Worm (Caenorhabditis elegans) whole organism, mixed stage, embryonic: ENCODE results near the gene vit-6.

Experiments used
- M03D4.4 ChIP-seq: sonication (generic microtip); optimal IDR thresholded peaks from 2 replicates; lab custom pipeline; 2017; ENCODE audit warnings: mild to moderate bottlenecking, missing genetic modification characterization, missing compliant biosample characterization
- blmp-1 ChIP-seq: fragments of 150-350 bp; optimal IDR thresholded peaks from 2 replicates; lab custom pipeline; 2014; ENCODE audit warnings: missing biosample characterization, missing genetic modification characterization
- ceh-39 ChIP-seq: fragments of 150-350 bp; optimal IDR thresholded peaks from 2 replicates; lab custom pipeline; 2014; ENCODE audit warnings: missing biosample characterization, missing genetic modification characterization
- ceh-43 ChIP-seq: fragments of 200-800 bp; sonication (Bioruptor generic); optimal IDR thresholded peaks from 2 replicates; lab custom pipeline; 2018; ENCODE audit warnings: mild to moderate bottlenecking, missing genetic modification characterization, moderate library complexity, missing compliant biosample characterization
- ceh-83 ChIP-seq: fragments of 200-800 bp; sonication (Bioruptor generic); optimal IDR thresholded peaks from 2 replicates; lab custom pipeline; 2018; ENCODE audit warnings: mild to moderate bottlenecking, missing genetic modification characterization, missing compliant biosample characterization
- ces-1 ChIP-seq: fragments of 150-350 bp; optimal IDR thresholded peaks from 2 replicates; lab custom pipeline; 2014; ENCODE audit warnings: missing biosample characterization, missing genetic modification reagents, missing genetic modification characterization
- drap-1 ChIP-seq: fragments of 200-800 bp; sonication (Bioruptor generic); optimal IDR thresholded peaks from 3 replicates; lab custom pipeline; 2018; ENCODE audit warnings: mild to moderate bottlenecking, missing genetic modification characterization, missing compliant biosample characterization
- elt-1 ChIP-seq: sonication (generic microtip); optimal IDR thresholded peaks from 2 replicates; lab custom pipeline; 2017; ENCODE audit warnings: missing genetic modification characterization, mild to moderate bottlenecking, missing compliant biosample characterization, antibody characterized with exemption, moderate library complexity, borderline replicate concordance; ENCODE audit not compliant: insufficient read depth
- elt-3 ChIP-seq: fragments of 150-350 bp; optimal IDR thresholded peaks from 2 replicates; lab custom pipeline; 2014; ENCODE audit warnings: missing biosample characterization, missing genetic modification characterization
- flh-1 ChIP-seq: fragments of 200-800 bp; sonication (Bioruptor generic); optimal IDR thresholded peaks from 2 replicates; lab custom pipeline; 2018; ENCODE audit warnings: mild to moderate bottlenecking, missing genetic modification characterization, moderate library complexity, missing compliant biosample characterization
- hlh-1 ChIP-seq: fragments of 150-350 bp; optimal IDR thresholded peaks from 2 replicates; lab custom pipeline; 2014; ENCODE audit warnings: missing biosample characterization, missing genetic modification reagents, missing genetic modification characterization
- lin-13 ChIP-seq: fragments of 150-350 bp; optimal IDR thresholded peaks from 2 replicates; lab custom pipeline; 2014; ENCODE audit warnings: missing biosample characterization, missing genetic modification characterization
- lin-32 ChIP-seq: fragments of 200-800 bp; sonication (Bioruptor generic); optimal IDR thresholded peaks from 2 replicates; lab custom pipeline; 2018; ENCODE audit warnings: mild to moderate bottlenecking, missing genetic modification characterization, missing compliant biosample characterization
- mab-5 ChIP-seq: fragments of 150-350 bp; optimal IDR thresholded peaks from 2 replicates; lab custom pipeline; 2014; ENCODE audit warnings: missing biosample characterization, missing genetic modification characterization
- nhr-12 ChIP-seq: fragments of 150-350 bp; optimal IDR thresholded peaks from 2 replicates; lab custom pipeline; 2014; ENCODE audit warnings: missing biosample characterization, missing genetic modification characterization
- nhr-2 ChIP-seq: fragments of 150-350 bp; optimal IDR thresholded peaks from 2 replicates; lab custom pipeline; 2014; ENCODE audit warnings: missing biosample characterization, missing genetic modification characterization
- nhr-237 ChIP-seq: fragments of 150-350 bp; optimal IDR thresholded peaks from 2 replicates; lab custom pipeline; 2014; ENCODE audit warnings: missing biosample characterization, missing genetic modification characterization
- nhr-28 ChIP-seq: fragments of 150-350 bp; optimal IDR thresholded peaks from 2 replicates; lab custom pipeline; 2014; ENCODE audit warnings: missing biosample characterization, missing genetic modification characterization
- nhr-76 ChIP-seq: sonication (generic microtip); optimal IDR thresholded peaks from 2 replicates; lab custom pipeline; 2017; ENCODE audit warnings: missing biosample characterization, missing genetic modification characterization
- pha-4 ChIP-seq: fragments of 150-350 bp; optimal IDR thresholded peaks from 2 replicates; lab custom pipeline; 2018; ENCODE audit warnings: missing biosample characterization, missing genetic modification reagents, missing genetic modification characterization
- sem-2 ChIP-seq: fragments of 200-800 bp; sonication (Bioruptor generic); optimal IDR thresholded peaks from 2 replicates; lab custom pipeline; 2018; ENCODE audit warnings: mild to moderate bottlenecking, missing genetic modification characterization, missing compliant biosample characterization
- snpc-4 ChIP-seq: fragments of 150-350 bp; optimal IDR thresholded peaks from 2 replicates; lab custom pipeline; 2014; ENCODE audit warnings: missing biosample characterization, missing genetic modification characterization
- sptf-1 ChIP-seq: sonication (generic microtip); optimal IDR thresholded peaks from 2 replicates; lab custom pipeline; 2017; ENCODE audit warnings: mild to moderate bottlenecking, missing genetic modification characterization, moderate library complexity, missing compliant biosample characterization
- tbx-8 ChIP-seq: fragments of 200-800 bp; sonication (Bioruptor generic); optimal IDR thresholded peaks from 2 replicates; lab custom pipeline; 2018; ENCODE audit warnings: mild to moderate bottlenecking, missing genetic modification characterization, moderate library complexity, missing compliant biosample characterization
- unc-39 ChIP-seq: fragments of 150-350 bp; optimal IDR thresholded peaks from 2 replicates; lab custom pipeline; 2014; ENCODE audit warnings: missing biosample characterization, missing genetic modification characterization
- zip-8 ChIP-seq: fragments of 150-350 bp; optimal IDR thresholded peaks from 2 replicates; lab custom pipeline; 2014; ENCODE audit warnings: missing biosample characterization, missing genetic modification characterization

The vit-6 gene

DNA sequence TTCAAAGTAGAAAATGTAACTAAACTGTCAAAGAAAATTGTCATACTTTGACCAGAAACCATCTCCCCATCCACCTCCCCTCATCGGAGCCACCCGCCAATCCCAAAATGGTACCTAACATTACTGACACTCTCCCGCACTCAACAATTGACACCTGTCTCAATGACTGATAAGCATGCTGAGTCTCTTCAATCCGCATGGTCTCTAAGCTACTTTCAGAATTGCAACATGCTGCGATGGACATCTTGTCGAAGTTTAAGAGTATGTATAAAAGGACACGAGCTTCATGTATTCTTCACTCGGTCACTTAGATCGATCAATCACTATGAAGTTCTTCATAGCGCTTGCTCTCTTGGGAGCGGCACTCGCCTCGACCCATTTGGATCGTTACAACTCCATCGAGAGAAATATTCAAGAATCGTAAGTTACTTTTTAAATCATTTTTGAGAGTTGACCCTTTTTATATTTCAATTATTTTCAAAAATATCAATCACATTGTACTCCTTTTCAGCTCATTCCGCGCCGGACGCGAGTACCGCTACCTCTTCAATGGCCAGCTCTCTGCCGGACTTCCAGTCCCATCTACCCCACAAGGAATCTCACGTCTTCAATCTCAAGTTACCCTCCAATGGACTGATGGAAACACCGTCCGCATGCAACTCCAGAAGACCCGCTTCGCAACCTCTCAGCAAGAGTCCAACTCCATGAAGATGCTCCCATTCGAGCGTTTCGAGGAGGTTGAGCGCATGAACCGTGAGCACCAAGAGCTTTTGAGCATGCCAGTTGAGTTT is at the start of gene vit-6:
Gene vit-6 (plus strand): TSS at position 310 of the 791 bp plus-strand sequence.
- TF ChIP-seq tbx-8 = no peak
- TF ChIP-seq hlh-1 = no peak
- no peak for TF ChIP-seq lin-32 (GFP tag; lab: Kevin White, UChicago)
- TF ChIP-seq zip-8 (tag; lab: Kevin White, UChicago) = no peak
- TF ChIP-seq pha-4 = no peak
- TF ChIP-seq nhr-76 = no peak
- TF ChIP-seq nhr-237 (tag; lab: Kevin White, UChicago) = no peak
- no peak for TF ChIP-seq flh-1 (GFP tag; lab: Kevin White, UChicago)
- no peak for TF ChIP-seq snpc-4 (tag; lab: Kevin White, UChicago)
- no peak for TF ChIP-seq mab-5
- no peak for TF ChIP-seq ceh-83 (GFP tag; lab: Kevin White, UChicago)

ce11 chrIV:8211747-8212146 is 49.2 kb upstream of the vit-6 start, which contains the start of gene C07G1.7:
TSS of gene C07G1.7 (minus strand) at chrIV:8211847.
- TF ChIP-seq ceh-43 (no peak), nhr-12 (tag; lab: Kevin White, UChicago) (no peak), lin-32 (GFP tag; lab: Kevin White, UChicago) (no peak), drap-1 (GFP tag; lab: Kevin White, UChicago) (no peak), nhr-76 (no peak), zip-8 (tag; lab: Kevin White, UChicago) (peak; percentile 66), elt-1 (no peak)

ce11 chrIV:8219987-8220386 is 41.0 kb upstream of the vit-6 start, which contains the start of gene ocr-2:
TSS of gene ocr-2 (minus strand) at chrIV:8220087.
- TF ChIP-seq lin-13 (tag; lab: Kevin White, UChicago) (no peak), drap-1 (GFP tag; lab: Kevin White, UChicago) (no peak), nhr-12 (tag; lab: Kevin White, UChicago) (no peak), pha-4 (no peak), M03D4.4 (no peak), elt-1 (peak; percentile 4)

DNA sequence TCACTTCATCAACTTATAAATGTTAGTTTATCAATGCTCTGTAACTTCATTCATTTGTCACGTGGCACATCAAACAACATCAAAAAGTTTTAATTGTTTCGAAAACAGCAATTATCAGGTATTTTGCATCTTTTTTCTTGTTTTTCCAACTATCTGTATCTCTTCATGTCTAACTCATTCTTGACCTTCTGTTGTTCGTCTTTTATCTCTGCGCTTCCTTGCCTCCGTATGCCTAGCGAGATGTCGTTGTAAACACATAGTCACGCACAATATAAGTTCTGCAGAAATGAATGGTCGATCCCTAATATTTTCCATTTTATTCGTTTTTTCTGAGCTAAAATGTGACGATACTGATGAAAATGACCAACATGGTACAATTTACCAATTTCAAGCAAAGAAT is 39.0 kb upstream of the vit-6 start, which contains the start of gene gpx-6:
Gene gpx-6 (plus strand): TSS at position 257 of the 400 bp plus-strand sequence.
- TF ChIP-seq unc-39 (no peak), hlh-1 (peak; percentile 53)

DNA sequence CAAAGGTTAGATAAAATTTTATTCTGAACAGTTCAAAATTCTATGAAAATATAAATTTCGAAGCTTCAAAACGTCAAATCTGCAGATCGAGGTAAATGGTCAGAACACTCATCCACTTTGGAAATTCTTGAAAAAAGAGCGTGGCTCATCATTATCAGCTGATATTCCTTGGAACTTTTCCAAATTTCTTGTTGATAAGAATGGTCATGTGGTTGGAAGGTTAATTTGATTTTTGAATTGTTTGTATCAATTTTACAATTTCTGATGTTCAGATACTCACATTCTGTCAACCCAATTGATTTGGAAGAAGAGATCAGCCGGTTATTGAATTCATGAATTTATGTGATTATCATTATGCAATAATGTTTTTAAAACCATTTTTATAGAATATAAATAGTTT is 37.9 kb upstream of the vit-6 start:
- TF ChIP-seq lin-13 (tag; lab: Kevin White, UChicago) = no peak

ce11 chrIV:8225357-8225756 is 35.6 kb upstream of the vit-6 start, which contains the start of gene serp-1.2:
TSS of gene serp-1.2 (plus strand) at chrIV:8225674.
- no peak for TF ChIP-seq blmp-1 (tag; lab: Kevin White, UChicago)
- TF ChIP-seq mab-5 = no peak
- TF ChIP-seq ceh-43 = no peak
- no peak for TF ChIP-seq nhr-2 (tag; lab: Kevin White, UChicago)

- TF ChIP-seq zip-8 (tag; lab: Kevin White, UChicago) (no peak), ceh-39 (tag; lab: Kevin White, UChicago) (no peak), ces-1 (no peak), elt-3 (tag; lab: Kevin White, UChicago) (no peak), sem-2 (GFP tag; lab: Kevin White, UChicago) (no peak), nhr-237 (tag; lab: Kevin White, UChicago) (no peak), nhr-2 (tag; lab: Kevin White, UChicago) (no peak), elt-1 (no peak), hlh-1 (no peak), sptf-1 (tag; lab: Kevin White, UChicago) (no peak), nhr-28 (tag; lab: Kevin White, UChicago) (no peak)
These were observed 34.5 kb upstream of the vit-6 start for ce11 chrIV:8226474-8226873.
